Worm (Caenorhabditis elegans) whole organism, L2 larva: ENCODE data around the gene C35C5.8.

Source experiments
- ceh-82 ChIP-seq: fragments of 150-350 bp; optimal IDR thresholded peaks from 2 replicates; lab custom pipeline; 2014; ENCODE audit warnings: missing biosample characterization, missing genetic modification characterization
- crh-2 ChIP-seq: sonication (generic microtip); optimal IDR thresholded peaks from 2 replicates; lab custom pipeline; 2017; ENCODE audit warnings: missing biosample characterization, missing genetic modification characterization
- dmd-4 ChIP-seq: sonication (generic microtip); optimal IDR thresholded peaks from 2 replicates; lab custom pipeline; 2017; ENCODE audit warnings: missing biosample characterization, missing genetic modification characterization
- elt-3 ChIP-seq: sonication (generic microtip); optimal IDR thresholded peaks from 2 replicates; lab custom pipeline; 2017; ENCODE audit warnings: missing biosample characterization, missing genetic modification characterization
- fos-1 ChIP-seq: fragments of 150-350 bp; optimal IDR thresholded peaks from 2 replicates; lab custom pipeline; 2014; ENCODE audit warnings: missing biosample characterization, missing genetic modification characterization
- lin-13 ChIP-seq: fragments of 150-350 bp; optimal IDR thresholded peaks from 2 replicates; lab custom pipeline; 2014; ENCODE audit warnings: missing biosample characterization, missing genetic modification reagents, missing genetic modification characterization
- lsy-2 ChIP-seq, 2 experiments: fragments of 150-350 bp in 1 of 2; sonication (generic microtip) in 1 of 2; optimal IDR thresholded peaks; 2 replicates each; lab custom pipeline; 2014 to 2017; ENCODE audit warnings: missing biosample characterization in 2 of 2, missing genetic modification characterization in 2 of 2
- nhr-10 ChIP-seq: sonication (generic microtip); optimal IDR thresholded peaks from 2 replicates; lab custom pipeline; 2017; ENCODE audit warnings: missing biosample characterization, missing genetic modification characterization
- nhr-11 ChIP-seq: fragments of 150-350 bp; optimal IDR thresholded peaks from 2 replicates; lab custom pipeline; 2014; ENCODE audit warnings: missing biosample characterization, missing genetic modification characterization
- nhr-23 ChIP-seq: fragments of 150-350 bp; optimal IDR thresholded peaks from 2 replicates; lab custom pipeline; 2014; ENCODE audit warnings: missing biosample characterization, missing genetic modification reagents, missing genetic modification characterization
- skn-1 ChIP-seq: sonication (generic microtip); optimal IDR thresholded peaks from 2 replicates; lab custom pipeline; 2017; ENCODE audit warnings: missing biosample characterization, missing genetic modification characterization
- unc-39 ChIP-seq: fragments of 150-350 bp; optimal IDR thresholded peaks from 2 replicates; lab custom pipeline; 2014; ENCODE audit warnings: missing biosample characterization, missing genetic modification characterization

DNA sequence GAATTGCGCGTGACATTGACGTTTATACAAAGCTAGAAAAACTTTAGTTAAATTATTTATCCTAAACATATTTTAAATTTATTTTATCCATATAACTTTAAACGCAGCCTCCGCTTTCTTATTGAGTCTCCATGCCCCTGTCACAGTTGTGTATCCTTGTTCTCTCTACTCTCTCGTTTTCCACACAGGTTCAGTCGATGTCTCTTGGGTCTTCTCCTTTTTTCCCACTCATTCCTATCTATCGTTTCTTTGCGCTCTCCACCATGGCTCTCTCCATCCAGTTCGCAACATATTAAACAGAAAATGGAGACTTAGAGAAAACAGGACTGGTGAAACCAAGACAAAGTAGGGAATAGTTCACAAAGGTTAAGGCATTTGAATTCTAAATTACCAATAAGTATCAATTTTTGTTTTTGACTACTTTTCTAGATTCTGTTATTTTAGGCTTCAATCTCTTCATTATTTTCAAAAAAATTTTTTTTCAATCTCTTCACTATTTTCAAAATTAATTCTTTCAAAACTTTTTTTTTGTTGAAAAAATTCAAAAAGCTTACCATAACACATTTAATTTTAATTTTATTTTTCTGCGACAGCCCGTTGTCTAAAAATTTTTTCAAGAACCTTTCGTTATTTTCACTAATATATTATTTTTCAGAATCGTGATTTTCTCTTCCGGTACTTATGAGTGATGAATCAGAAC is 11.2 kb upstream of the C35C5.8 start, which contains the start of gene sdc-2:
- no peak for TF ChIP-seq elt-3
- TF ChIP-seq lsy-2 (tag; optimal IDR thresholded peaks at IDR 0.05; lab: Kevin White, UChicago), result peak in 1 of 2 experiments; percentile 41
- no peak for TF ChIP-seq dmd-4 (tag; lab: Kevin White, UChicago)
- TF ChIP-seq nhr-10, result no peak
- no peak for TF ChIP-seq lin-13 (GFP tag; lab: Kevin White, UChicago)
- no peak for TF ChIP-seq nhr-11 (tag; lab: Kevin White, UChicago)
- TF ChIP-seq unc-39 (tag; lab: Kevin White, UChicago), result no peak
- peak; percentile 77 for TF ChIP-seq fos-1 (tag; lab: Kevin White, UChicago)
- TF ChIP-seq nhr-23 (tag; lab: Kevin White, UChicago), result no peak
- no peak for TF ChIP-seq ceh-82
- peak; percentile 92 for TF ChIP-seq crh-2 (tag; lab: Kevin White, UChicago)
- peak; percentile 39 for TF ChIP-seq skn-1 (tag; lab: Kevin White, UChicago)
